Fruit fly (Drosophila melanogaster) whole organism, embryonic: ENCODE data around the gene Nse1.

Source experiments
- Antp ChIP-seq: fragments of 200-800 bp; sonication (Bioruptor generic); optimal IDR thresholded peaks from 3 replicates; lab custom pipeline; 2016; ENCODE audit warnings: missing biosample characterization, missing genetic modification characterization
- CG12659 ChIP-seq: fragments of 200-800 bp; sonication (Bioruptor generic); optimal IDR thresholded peaks from 3 replicates; lab custom pipeline; 2017; ENCODE audit warnings: mild to moderate bottlenecking, missing biosample characterization, missing genetic modification reagents, missing genetic modification characterization
- CG14014 ChIP-seq: fragments of 200-800 bp; sonication (Bioruptor generic); IDR thresholded peaks from 2 replicates; pipeline ENCODE4 v1.3.6; 2022; ENCODE audit warnings: missing biosample characterization, missing genetic modification characterization
- CG16813 ChIP-seq: fragments of 200-800 bp; sonication (Bioruptor generic); IDR thresholded peaks from 3 replicates; pipeline ENCODE4 v1.3.6; 2022; ENCODE audit warnings: missing biosample characterization, missing genetic modification characterization; ENCODE audit not compliant: partially characterized antibody
- CG17359 ChIP-seq: fragments of 200-800 bp; sonication (Bioruptor generic); optimal IDR thresholded peaks from 3 replicates; lab custom pipeline; 2018; ENCODE audit warnings: missing biosample characterization, mild to moderate bottlenecking, missing genetic modification characterization, moderate library complexity
- CG17612 ChIP-seq: fragments of 200-800 bp; sonication (Bioruptor generic); IDR thresholded peaks from 2 replicates; pipeline ENCODE4 v1.3.6; 2022; ENCODE audit warnings: missing biosample characterization, missing genetic modification characterization
- CG17802 ChIP-seq: fragments of 200-800 bp; sonication (Bioruptor generic); optimal IDR thresholded peaks from 2 replicates; lab custom pipeline; 2018; ENCODE audit warnings: missing biosample characterization, mild to moderate bottlenecking, missing genetic modification characterization, moderate library complexity
- CG2116 ChIP-seq: fragments of 200-800 bp; sonication (Bioruptor generic); optimal IDR thresholded peaks from 3 replicates; lab custom pipeline; 2018; ENCODE audit warnings: missing biosample characterization, mild to moderate bottlenecking, missing genetic modification characterization
- CG2129 ChIP-seq: fragments of 200-800 bp; sonication (Bioruptor generic); IDR thresholded peaks from 2 replicates; pipeline ENCODE4 v1.3.6; 2022; ENCODE audit warnings: missing biosample characterization, missing genetic modification characterization; ENCODE audit not compliant: partially characterized antibody
- CG32532 ChIP-seq: fragments of 200-800 bp; sonication (Bioruptor generic); IDR thresholded peaks from 2 replicates; pipeline ENCODE4 v1.3.6; 2022; ENCODE audit warnings: missing biosample characterization, missing genetic modification characterization
- CG34224 ChIP-seq: fragments of 200-800 bp; sonication (Bioruptor generic); IDR thresholded peaks from 3 replicates; pipeline ENCODE4 v1.3.6; 2022; ENCODE audit warnings: missing biosample characterization, missing genetic modification characterization; ENCODE audit not compliant: partially characterized antibody
- CG34422 ChIP-seq: fragments of 200-800 bp; sonication (Bioruptor generic); IDR thresholded peaks from 3 replicates; pipeline ENCODE4 v1.3.6; 2022; ENCODE audit warnings: missing biosample characterization, missing genetic modification characterization
- CG3726 ChIP-seq: fragments of 200-800 bp; sonication (Bioruptor generic); IDR thresholded peaks from 3 replicates; pipeline ENCODE4, ENCODE4 v1.3.6; 2022; ENCODE audit warnings: missing biosample characterization, missing genetic modification characterization
- CG3847 ChIP-seq: fragments of 200-800 bp; sonication (Bioruptor generic); IDR thresholded peaks from 2 replicates; pipeline ENCODE4 v1.3.6; 2022; ENCODE audit warnings: missing biosample characterization, missing genetic modification characterization
- CG4820 ChIP-seq: fragments of 200-800 bp; sonication (Bioruptor generic); optimal IDR thresholded peaks from 3 replicates; lab custom pipeline; 2016; ENCODE audit warnings: missing biosample characterization, missing genetic modification characterization
- CG6791 ChIP-seq: fragments of 200-800 bp; sonication (Bioruptor generic); IDR thresholded peaks from 3 replicates; pipeline ENCODE4 v1.3.6; 2022; ENCODE audit warnings: missing biosample characterization, missing genetic modification characterization; ENCODE audit not compliant: partially characterized antibody
- CG8388 ChIP-seq: fragments of 200-800 bp; sonication (Bioruptor generic); optimal IDR thresholded peaks from 2 replicates; lab custom pipeline; 2019; ENCODE audit warnings: missing biosample characterization, mild to moderate bottlenecking, missing genetic modification characterization, moderate library complexity
- CG9797 ChIP-seq: fragments of 200-800 bp; sonication (Bioruptor generic); optimal IDR thresholded peaks from 3 replicates; lab custom pipeline; 2018; ENCODE audit warnings: missing biosample characterization, mild to moderate bottlenecking, missing genetic modification characterization
- CHES-1-like ChIP-seq: fragments of 200-800 bp; sonication (Bioruptor generic); optimal IDR thresholded peaks from 2 replicates; lab custom pipeline; 2016; ENCODE audit warnings: missing biosample characterization, missing genetic modification characterization
- CTCF ChIP-seq: fragments of 200-800 bp; sonication (Bioruptor generic); optimal IDR thresholded peaks from 2 replicates; lab custom pipeline; 2017; ENCODE audit warnings: missing biosample characterization, mild to moderate bottlenecking, missing genetic modification characterization, moderate library complexity
- Deaf1 ChIP-seq: fragments of 200-800 bp; optimal IDR thresholded peaks from 3 replicates; lab custom pipeline; 2019; ENCODE audit warnings: missing biosample characterization, mild to moderate bottlenecking, missing genetic modification characterization, moderate library complexity
- Doc2 ChIP-seq: fragments of 200-800 bp; sonication (Bioruptor generic); IDR thresholded peaks from 2 replicates; pipeline ENCODE4 v1.3.6; 2022; ENCODE audit warnings: missing biosample characterization, missing genetic modification characterization
- Dref ChIP-seq: fragments of 200-800 bp; sonication (Bioruptor generic); IDR thresholded peaks from 2 replicates; pipeline ENCODE4 v1.3.6; 2022; ENCODE audit warnings: missing biosample characterization, missing genetic modification characterization
- Ets97D ChIP-seq: fragments of 200-800 bp; sonication (Bioruptor generic); optimal IDR thresholded peaks from 3 replicates; lab custom pipeline; 2016; ENCODE audit warnings: missing biosample characterization, missing genetic modification characterization
- Lim3 ChIP-seq: fragments of 200-800 bp; sonication (Bioruptor generic); IDR thresholded peaks from 2 replicates; pipeline ENCODE4 v1.3.6; 2022; ENCODE audit warnings: missing biosample characterization, missing genetic modification characterization
- Mrtf ChIP-seq: fragments of 200-800 bp; sonication (Bioruptor generic); IDR thresholded peaks from 3 replicates; pipeline ENCODE4 v1.3.6; 2022; ENCODE audit warnings: missing biosample characterization, missing genetic modification characterization
- Myb ChIP-seq: fragments of 200-800 bp; sonication (Bioruptor generic); optimal IDR thresholded peaks from 2 replicates; lab custom pipeline; 2016; ENCODE audit warnings: missing biosample characterization, missing genetic modification characterization
- Nf-YA ChIP-seq: fragments of 200-800 bp; sonication (Bioruptor generic); IDR thresholded peaks from 2 replicates; pipeline ENCODE4 v1.3.6; 2022; ENCODE audit warnings: missing biosample characterization, missing genetic modification characterization
- Sry-δ ChIP-seq: fragments of 200-800 bp; sonication (Bioruptor generic); optimal IDR thresholded peaks from 2 replicates; lab custom pipeline; 2016; ENCODE audit warnings: missing biosample characterization, missing genetic modification characterization
- amos ChIP-seq: fragments of 200-800 bp; sonication (Bioruptor generic); IDR thresholded peaks from 2 replicates; pipeline ENCODE4 v1.3.6; 2022; ENCODE audit warnings: missing biosample characterization, missing genetic modification characterization; ENCODE audit not compliant: partially characterized antibody
- bbx ChIP-seq: fragments of 200-800 bp; sonication (Bioruptor generic); IDR thresholded peaks from 2 replicates; pipeline ENCODE4 v1.3.6; 2022; ENCODE audit warnings: missing biosample characterization, missing genetic modification characterization; ENCODE audit not compliant: partially characterized antibody
- chinmo ChIP-seq: fragments of 200-800 bp; sonication (Bioruptor generic); IDR thresholded peaks from 4 replicates; pipeline ENCODE4 v1.3.6; 2022; ENCODE audit warnings: missing biosample characterization, missing genetic modification characterization; ENCODE audit not compliant: partially characterized antibody
- ci ChIP-seq: fragments of 200-800 bp; sonication (Bioruptor generic); IDR thresholded peaks from 3 replicates; pipeline ENCODE4 v1.3.6; 2022; ENCODE audit warnings: missing biosample characterization, missing genetic modification characterization
- dmrt11E ChIP-seq: fragments of 200-800 bp; sonication (Bioruptor generic); optimal IDR thresholded peaks from 3 replicates; lab custom pipeline; 2018; ENCODE audit warnings: missing biosample characterization, mild to moderate bottlenecking, missing genetic modification characterization, moderate library complexity
- ftz-f1 ChIP-seq: fragments of 200-800 bp; sonication (Bioruptor generic); optimal IDR thresholded peaks from 2 replicates; lab custom pipeline; 2016; ENCODE audit warnings: missing biosample characterization, missing genetic modification characterization
- gcm2 ChIP-seq: fragments of 200-800 bp; sonication (Bioruptor generic); optimal IDR thresholded peaks from 2 replicates; lab custom pipeline; 2016; ENCODE audit warnings: missing biosample characterization, missing genetic modification characterization
- mld ChIP-seq: fragments of 200-800 bp; sonication (Bioruptor generic); IDR thresholded peaks from 3 replicates; pipeline ENCODE4 v1.3.6; 2022; ENCODE audit warnings: missing biosample characterization, missing genetic modification characterization; ENCODE audit not compliant: partially characterized antibody
- nerfin-2 ChIP-seq: fragments of 200-800 bp; sonication (Bioruptor generic); IDR thresholded peaks from 2 replicates; pipeline ENCODE4 v1.3.6; 2022; ENCODE audit warnings: missing biosample characterization, missing genetic modification characterization; ENCODE audit not compliant: partially characterized antibody
- sug ChIP-seq: fragments of 200-800 bp; optimal IDR thresholded peaks from 2 replicates; lab custom pipeline; 2019; ENCODE audit warnings: missing biosample characterization, mild to moderate bottlenecking, missing genetic modification characterization, moderate library complexity
- vfl ChIP-seq: fragments of 200-800 bp; sonication (Bioruptor generic); optimal IDR thresholded peaks from 2 replicates; lab custom pipeline; 2016; ENCODE audit warnings: missing biosample characterization, missing genetic modification characterization
- vnd ChIP-seq: fragments of 200-800 bp; sonication (Bioruptor generic); IDR thresholded peaks from 3 replicates; pipeline ENCODE4 v1.3.6; 2022; ENCODE audit warnings: missing biosample characterization, missing genetic modification characterization; ENCODE audit not compliant: partially characterized antibody

The Nse1 gene

DNA sequence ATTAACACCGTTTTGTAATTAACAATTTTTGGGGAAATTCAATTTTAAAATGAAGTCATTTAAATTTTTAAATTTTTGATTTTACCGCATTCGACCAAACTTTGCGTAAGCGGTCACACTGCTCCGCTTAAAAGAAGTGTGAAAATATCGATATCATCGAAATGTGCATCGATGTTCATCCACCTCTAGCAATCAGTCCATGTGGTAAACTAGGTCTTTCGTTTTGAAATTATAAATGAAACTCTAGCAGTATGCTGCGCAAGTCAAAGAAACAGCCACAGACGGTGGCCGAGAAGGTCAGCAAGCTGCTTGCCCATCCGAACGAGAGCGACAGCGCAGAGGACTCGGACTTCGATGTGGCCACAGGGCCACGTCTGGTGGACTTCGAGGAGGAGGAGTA, 40.0 kb upstream of the Nse1 start, which contains the start of gene Aatf (continued):
- TF ChIP-seq CG16813 (GFP tag; lab: Robert Waterston, UW): peak; percentile 79
- peak; percentile 97 for TF ChIP-seq Sry-δ (GFP tag; lab: Kevin White, UChicago)
- no peak for TF ChIP-seq Doc2 (GFP tag; lab: Robert Waterston, UW)
- TF ChIP-seq vnd: peak; percentile 64
- TF ChIP-seq CG3847: peak; percentile 36; the same call in 1 of the 2 replicates
- TF ChIP-seq Lim3 (GFP tag; lab: Robert Waterston, UW): no peak
- TF ChIP-seq Myb (GFP tag; lab: Kevin White, UChicago): peak; percentile 47
- no peak for TF ChIP-seq CG4820
- TF ChIP-seq CG34422: peak; percentile 45; the same call in 1 of the 3 replicates
- TF ChIP-seq CG3726 (GFP tag; lab: Robert Waterston, UW): no peak
- no peak for TF ChIP-seq gcm2
- peak; percentile 80; the same call in 2 of the 4 replicates for TF ChIP-seq chinmo
- TF ChIP-seq amos: peak; percentile 89
- TF ChIP-seq nerfin-2 (GFP tag; lab: Robert Waterston, UW): peak; percentile 65; the same call in 1 of the 2 replicates
- TF ChIP-seq Dref: peak; percentile 90
- peak; percentile 90 for TF ChIP-seq CG9797
- TF ChIP-seq CG34224 (GFP tag; lab: Robert Waterston, UW): peak; percentile 88
- TF ChIP-seq CG8388: no peak
- TF ChIP-seq sug: peak; percentile 3
- TF ChIP-seq Deaf1: no peak
- peak; percentile 13 for TF ChIP-seq Antp (GFP tag; lab: Kevin White, UChicago)
- peak; percentile 45 for TF ChIP-seq CG12659 (GFP tag; lab: Kevin White, UChicago)
- peak; percentile 8 for TF ChIP-seq Ets97D
- TF ChIP-seq dmrt11E (tag; lab: Kevin White, UChicago): no peak
- no peak for TF ChIP-seq Mrtf (GFP tag; lab: Robert Waterston, UW)
- peak; percentile 85 for TF ChIP-seq CG2129 (GFP tag; lab: Robert Waterston, UW)
- TF ChIP-seq vfl (GFP tag; lab: Kevin White, UChicago): no peak
- TF ChIP-seq Nf-YA (GFP tag; lab: Robert Waterston, UW): no peak
- no peak for TF ChIP-seq CG17359 (tag; lab: Kevin White, UChicago)
- peak; percentile 83 for TF ChIP-seq bbx (GFP tag; lab: Robert Waterston, UW)
- TF ChIP-seq CG14014: no peak
- peak; percentile 81 for TF ChIP-seq CG2116 (GFP tag; lab: Kevin White, UChicago)

dm6 chr2L:6716921-6717320, 39.5 kb upstream of the Nse1 start:
- TF ChIP-seq ci (GFP tag; lab: Robert Waterston, UW): peak; percentile 31; the same call in 1 of the 3 replicates
- TF ChIP-seq ftz-f1: peak; percentile 24
- 0 out of 3 replicates have a peak, but pooled peaks have one; percentile 22 for TF ChIP-seq mld (GFP tag; lab: Robert Waterston, UW)
- TF ChIP-seq CG6791 (GFP tag; lab: Robert Waterston, UW): 0 out of 3 replicates have a peak, but pooled peaks have one; percentile 16
- peak; percentile 29 for TF ChIP-seq CG17802
- peak; percentile 6 for TF ChIP-seq CTCF (GFP tag; lab: Kevin White, UChicago)
- TF ChIP-seq CG32532 (GFP tag; lab: Robert Waterston, UW): no peak
- peak; percentile 64; the same call in 1 of the 2 replicates for TF ChIP-seq CG17612
- TF ChIP-seq CHES-1-like (GFP tag; lab: Kevin White, UChicago): no peak
